Worm (Caenorhabditis elegans) whole organism, young adult: ENCODE data around the gene mom-1.

Experiments
- B0035.1 ChIP-seq: sonication (generic microtip); optimal IDR thresholded peaks from 2 replicates; lab custom pipeline; 2016; ENCODE audit warnings: missing genetic modification characterization, mild to moderate bottlenecking, missing compliant biosample characterization, missing genotype, missing genetic modification reagents
- B0336.3 ChIP-seq: fragments of 200-800 bp; sonication (Bioruptor generic); IDR thresholded peaks from 2 replicates; pipeline ENCODE4 v1.3.6; 2022; ENCODE audit warnings: missing genetic modification characterization, missing compliant biosample characterization
- C17E4.6 ChIP-seq: fragments of 200-800 bp; sonication (Bioruptor generic); IDR thresholded peaks from 2 replicates; pipeline ENCODE4 v1.3.6; 2022; ENCODE audit warnings: missing genetic modification reagents, missing genetic modification characterization, missing compliant biosample characterization
- F10E7.11 ChIP-seq: sonication (generic microtip); optimal IDR thresholded peaks from 2 replicates; lab custom pipeline; 2017; ENCODE audit warnings: mild to moderate bottlenecking, missing genetic modification characterization, moderate library complexity, missing compliant biosample characterization
- F37B4.10 ChIP-seq: fragments of 200-800 bp; sonication (Bioruptor generic); IDR thresholded peaks from 2 replicates; pipeline ENCODE4 v1.3.6; 2022; ENCODE audit warnings: missing genetic modification characterization, missing compliant biosample characterization
- F39B2.1 ChIP-seq: fragments of 200-800 bp; sonication (Bioruptor generic); IDR thresholded peaks from 2 replicates; pipeline ENCODE4 v1.3.6; 2022; ENCODE audit warnings: missing genetic modification reagents, missing genetic modification characterization, missing compliant biosample characterization
- T07F8.4 ChIP-seq: sonication (generic microtip); optimal IDR thresholded peaks from 2 replicates; lab custom pipeline; 2016; ENCODE audit warnings: mild to moderate bottlenecking, missing genetic modification characterization, moderate library complexity, missing compliant biosample characterization
- T26A5.8 ChIP-seq: sonication (generic microtip); optimal IDR thresholded peaks from 2 replicates; lab custom pipeline; 2016; ENCODE audit warnings: missing genetic modification characterization, missing compliant biosample characterization
- Y53F4B.3 ChIP-seq: fragments of 200-800 bp; sonication (Bioruptor generic); IDR thresholded peaks from 2 replicates; pipeline ENCODE4 v1.3.6; 2022; ENCODE audit warnings: missing genetic modification reagents, missing genetic modification characterization, missing compliant biosample characterization
- Y53G8AR.9 ChIP-seq: fragments of 200-800 bp; sonication (Bioruptor generic); conservative IDR thresholded peaks from 2 replicates; pipeline ENCODE4 v1.3.6; 2022; ENCODE audit warnings: missing genetic modification reagents, missing genetic modification characterization, missing compliant biosample characterization
- Y56A3A.18 ChIP-seq: fragments of 200-800 bp; sonication (Bioruptor generic); IDR thresholded peaks from 2 replicates; pipeline ENCODE4 v1.3.6; 2022; ENCODE audit warnings: missing genetic modification reagents, missing genetic modification characterization, missing compliant biosample characterization
- Y95B8A.8 ChIP-seq: fragments of 200-800 bp; sonication (Bioruptor generic); IDR thresholded peaks from 2 replicates; pipeline ENCODE4 v1.3.6; 2022; ENCODE audit warnings: missing genetic modification reagents, missing genetic modification characterization, missing compliant biosample characterization
- ZK185.1 ChIP-seq: sonication (generic microtip); optimal IDR thresholded peaks from 2 replicates; lab custom pipeline; 2016; ENCODE audit warnings: mild to moderate bottlenecking, missing genetic modification characterization, missing compliant biosample characterization; ENCODE audit not compliant: poor library complexity, severe bottlenecking
- ama-1 ChIP-seq, 3 experiments: fragments of 150-350 bp in 1 of 3; sonication (generic microtip) in 2 of 3; optimal IDR thresholded peaks; 2 replicates each; lab custom pipeline; 2014 to 2018; ENCODE audit warnings: missing biosample characterization in 2 of 3, missing genetic modification characterization in 2 of 3, missing genetic modification reagents in 2 of 3
- aptf-3 ChIP-seq: fragments of 200-800 bp; sonication (Bioruptor generic); IDR thresholded peaks from 2 replicates; pipeline ENCODE4 v1.3.6; 2022; ENCODE audit warnings: missing genetic modification characterization, missing compliant biosample characterization
- atf-7 ChIP-seq: sonication (generic microtip); optimal IDR thresholded peaks from 2 replicates; lab custom pipeline; 2017; ENCODE audit warnings: mild to moderate bottlenecking, missing genetic modification characterization, missing compliant biosample characterization
- attf-3 ChIP-seq: fragments of 200-800 bp; sonication (Bioruptor generic); conservative IDR thresholded peaks from 2 replicates; pipeline ENCODE4 v1.3.6; 2022; ENCODE audit warnings: missing genetic modification reagents, missing genetic modification characterization, missing compliant biosample characterization
- attf-6 ChIP-seq: fragments of 200-800 bp; sonication (Bioruptor generic); IDR thresholded peaks from 2 replicates; pipeline ENCODE4 v1.3.6; 2022; ENCODE audit warnings: missing genetic modification reagents, missing genetic modification characterization, missing compliant biosample characterization
- ceh-100 ChIP-seq: fragments of 200-800 bp; sonication (Bioruptor generic); IDR thresholded peaks from 2 replicates; pipeline ENCODE4 v1.3.6; 2022; ENCODE audit warnings: missing genetic modification reagents, missing genetic modification characterization, missing compliant biosample characterization
- ceh-27 ChIP-seq: fragments of 200-800 bp; sonication (Bioruptor generic); optimal IDR thresholded peaks from 2 replicates; lab custom pipeline; 2018; ENCODE audit warnings: mild to moderate bottlenecking, missing genetic modification characterization, moderate library complexity, missing compliant biosample characterization
- dpl-1 ChIP-seq: fragments of 150-350 bp; optimal IDR thresholded peaks from 2 replicates; lab custom pipeline; 2014; ENCODE audit warnings: missing biosample characterization, missing genetic modification reagents, missing genetic modification characterization
- ets-4 ChIP-seq: fragments of 200-800 bp; sonication (Bioruptor generic); optimal IDR thresholded peaks from 2 replicates; lab custom pipeline; 2018; ENCODE audit warnings: mild to moderate bottlenecking, missing genetic modification characterization, missing compliant biosample characterization
- him-1 ChIP-seq: sonication (generic microtip); optimal IDR thresholded peaks from 2 replicates; lab custom pipeline; 2016; ENCODE audit warnings: missing genotype, missing genetic modification reagents, missing genetic modification characterization, missing compliant biosample characterization
- hsf-1 ChIP-seq: fragments of 200-800 bp; sonication (Bioruptor generic); IDR thresholded peaks from 2 replicates; pipeline ENCODE4 v1.3.6; 2022; ENCODE audit warnings: missing genetic modification reagents, missing genetic modification characterization, missing compliant biosample characterization
- let-607 ChIP-seq, 2 experiments: fragments of 200-800 bp in 1 of 2; sonication (Bioruptor generic) in 1 of 2; sonication (generic microtip) in 1 of 2; optimal IDR thresholded peaks; 2 replicates each; lab custom pipeline; 2016 to 2018; ENCODE audit warnings: mild to moderate bottlenecking in 2 of 2, missing compliant biosample characterization in 2 of 2, missing genetic modification characterization in 2 of 2, moderate library complexity in 2 of 2, missing genotype in 1 of 2
- lin-40 ChIP-seq: sonication (generic microtip); optimal IDR thresholded peaks from 2 replicates; lab custom pipeline; 2016; ENCODE audit warnings: missing genetic modification characterization, mild to moderate bottlenecking, missing compliant biosample characterization, missing genotype, missing genetic modification reagents
- lsl-1 ChIP-seq: fragments of 200-800 bp; sonication (Bioruptor generic); optimal IDR thresholded peaks from 2 replicates; lab custom pipeline; 2018; ENCODE audit warnings: mild to moderate bottlenecking, missing genetic modification characterization, moderate library complexity, missing compliant biosample characterization
- madf-3 ChIP-seq: fragments of 200-800 bp; sonication (Bioruptor generic); IDR thresholded peaks from 2 replicates; pipeline ENCODE4 v1.3.6; 2022; ENCODE audit warnings: missing genetic modification reagents, missing genetic modification characterization, missing compliant biosample characterization
- mxl-1 ChIP-seq: sonication (generic microtip); optimal IDR thresholded peaks from 2 replicates; lab custom pipeline; 2016; ENCODE audit warnings: missing genetic modification characterization, missing compliant biosample characterization
- nhr-179 ChIP-seq: sonication (generic microtip); optimal IDR thresholded peaks from 2 replicates; lab custom pipeline; 2016; ENCODE audit warnings: mild to moderate bottlenecking, missing genetic modification characterization, missing compliant biosample characterization
- nhr-80 ChIP-seq: sonication (generic microtip); optimal IDR thresholded peaks from 2 replicates; lab custom pipeline; 2016; ENCODE audit warnings: missing genetic modification characterization, missing compliant biosample characterization
- pbrm-1 ChIP-seq: fragments of 200-800 bp; sonication (Bioruptor generic); IDR thresholded peaks from 2 replicates; pipeline ENCODE4 v1.3.6; 2022; ENCODE audit warnings: missing genetic modification reagents, missing genetic modification characterization, missing compliant biosample characterization
- rec-8 ChIP-seq, 2 experiments: sonication (generic microtip); optimal IDR thresholded peaks; 2 replicates each; lab custom pipeline; 2016; ENCODE audit warnings: mild to moderate bottlenecking in 2 of 2, missing genetic modification characterization in 2 of 2, missing genetic modification reagents in 2 of 2, missing genotype in 2 of 2, missing biosample characterization in 1 of 2, missing compliant biosample characterization in 1 of 2, moderate library complexity in 1 of 2
- sdz-38 ChIP-seq: sonication (generic microtip); optimal IDR thresholded peaks from 2 replicates; lab custom pipeline; 2016; ENCODE audit warnings: missing genotype, missing genetic modification characterization, missing compliant biosample characterization
- xnd-1 ChIP-seq: sonication (generic microtip); optimal IDR thresholded peaks from 2 replicates; lab custom pipeline; 2016; ENCODE audit warnings: missing genotype, missing genetic modification reagents, missing genetic modification characterization, missing compliant biosample characterization
- ztf-18 ChIP-seq: sonication (generic microtip); optimal IDR thresholded peaks from 2 replicates; lab custom pipeline; 2016; ENCODE audit warnings: missing genotype, mild to moderate bottlenecking, missing genetic modification characterization, missing compliant biosample characterization
- ztf-25 ChIP-seq: fragments of 200-800 bp; sonication (Bioruptor generic); IDR thresholded peaks from 2 replicates; pipeline ENCODE4 v1.3.6; 2022; ENCODE audit warnings: missing genetic modification reagents, missing genetic modification characterization, missing compliant biosample characterization
- ztf-3 ChIP-seq: fragments of 200-800 bp; sonication (Bioruptor generic); optimal IDR thresholded peaks from 2 replicates; lab custom pipeline; 2018; ENCODE audit warnings: mild to moderate bottlenecking, missing genetic modification characterization, missing compliant biosample characterization

Gene mom-1

ce11 chrX:6263194-6263698 is 29.7 kb upstream of the mom-1 start, which contains the start of gene W05H9.4 (continued):
- TF ChIP-seq ets-4 (GFP tag; lab: Kevin White, UChicago) (no peak), lin-40 (tag; lab: Kevin White, UChicago) (peak; percentile 20), T07F8.4 (tag; lab: Kevin White, UChicago) (no peak), F37B4.10 (GFP tag; lab: Robert Waterston, UW) (no peak), madf-3 (GFP tag; lab: Robert Waterston, UW) (no peak), B0336.3 (no peak), attf-6 (GFP tag; lab: Robert Waterston, UW) (no peak), Y53G8AR.9 (GFP tag; lab: Robert Waterston, UW) (no peak), him-1 (tag; lab: Kevin White, UChicago) (no peak), nhr-80 (tag; lab: Kevin White, UChicago) (peak; percentile 14), ceh-100 (GFP tag; lab: Robert Waterston, UW) (no peak), ztf-18 (no peak), xnd-1 (tag; lab: Kevin White, UChicago) (no peak), dpl-1 (GFP tag; lab: Kevin White, UChicago) (no peak), ztf-3 (GFP tag; lab: Kevin White, UChicago) (no peak), ceh-27 (GFP tag; lab: Kevin White, UChicago) (peak; percentile 36), Y95B8A.8 (no peak), pbrm-1 (GFP tag; lab: Robert Waterston, UW) (0 out of 2 replicates have a peak, but pooled peaks have one; percentile 19), sdz-38 (no peak), ama-1 (optimal IDR thresholded peaks at IDR 0.05; lab: Kevin White, UChicago) (no peak), ama-1 (GFP tag; optimal IDR thresholded peaks at IDR 0.05; lab: Kevin White, UChicago) (no peak), C17E4.6 (GFP tag; lab: Robert Waterston, UW) (0 out of 2 replicates have a peak, but pooled peaks have one; percentile 24), let-607 (tag; optimal IDR thresholded peaks at IDR 0.05; lab: Kevin White, UChicago) (no peak), aptf-3 (no peak), ZK185.1 (tag; lab: Kevin White, UChicago) (peak; percentile 19), attf-3 (GFP tag; lab: Robert Waterston, UW) (no peak), ztf-25 (GFP tag; lab: Robert Waterston, UW) (no peak), Y56A3A.18 (GFP tag; lab: Robert Waterston, UW) (no peak), atf-7 (tag; lab: Kevin White, UChicago) (no peak), F10E7.11 (tag; lab: Kevin White, UChicago) (no peak), Y53F4B.3 (GFP tag; lab: Robert Waterston, UW) (no peak), F39B2.1 (GFP tag; lab: Robert Waterston, UW) (no peak), rec-8 (tag; optimal IDR thresholded peaks at IDR 0.05; lab: Kevin White, UChicago) (no peak), B0035.1 (tag; lab: Kevin White, UChicago) (no peak), mxl-1 (tag; lab: Kevin White, UChicago) (no peak), hsf-1 (GFP tag; lab: Robert Waterston, UW) (no peak), nhr-179 (tag; lab: Kevin White, UChicago) (no peak)

- no peak for TF ChIP-seq T26A5.8 (tag; lab: Kevin White, UChicago)
- TF ChIP-seq lsl-1 (GFP tag; lab: Kevin White, UChicago): no peak
- TF ChIP-seq hsf-1 (GFP tag; lab: Robert Waterston, UW): no peak
- TF ChIP-seq B0035.1 (tag; lab: Kevin White, UChicago): no peak
Measured at ce11 chrX:6266739-6267138, 26.2 kb upstream of the mom-1 start, which contains the start of gene W05H9.2. Gene W05H9.2 (plus strand): TSS chrX:6267039.
